Worm (Caenorhabditis elegans) whole organism, midembryonic: ENCODE measurements around the gene thk-1.

Source experiments
- T22C8.4 ChIP-seq: fragments of 200-800 bp; sonication (Bioruptor generic); IDR thresholded peaks from 2 replicates; pipeline ENCODE4 v1.3.6; 2022; ENCODE audit warnings: missing genetic modification characterization, missing compliant biosample characterization
- klf-2 ChIP-seq: fragments of 200-800 bp; sonication (Bioruptor generic); conservative IDR thresholded peaks from 2 replicates; pipeline ENCODE4 v1.3.6; 2022; ENCODE audit warnings: missing genetic modification reagents, missing genetic modification characterization, missing compliant biosample characterization
- med-1 ChIP-seq: sonication (generic microtip); optimal IDR thresholded peaks from 2 replicates; lab custom pipeline; 2017; ENCODE audit warnings: missing genetic modification characterization, mild to moderate bottlenecking, missing compliant biosample characterization, antibody characterized with exemption, missing genetic modification reagents; ENCODE audit not compliant: insufficient read depth
- ref-1 ChIP-seq: fragments of 200-800 bp; sonication (Bioruptor generic); conservative IDR thresholded peaks from 2 replicates; pipeline ENCODE4 v1.3.6; 2022; ENCODE audit warnings: missing genetic modification reagents, missing genetic modification characterization, missing compliant biosample characterization
- tab-1 ChIP-seq: fragments of 200-800 bp; sonication (Bioruptor generic); IDR thresholded peaks from 2 replicates; pipeline ENCODE4 v1.3.6; 2022; ENCODE audit warnings: missing genetic modification characterization, missing compliant biosample characterization

ce11 chrIV:10304383-10304782 lies 23.0 kb upstream of the thk-1 start:
- no peak for TF ChIP-seq med-1 (GFP tag; lab: Kevin White, UChicago)
- TF ChIP-seq T22C8.4 (GFP tag; lab: Robert Waterston, UW) = no peak
- no peak for TF ChIP-seq tab-1 (GFP tag; lab: Robert Waterston, UW)
- no peak for TF ChIP-seq ref-1 (GFP tag; lab: Robert Waterston, UW)
- no peak for TF ChIP-seq klf-2 (GFP tag; lab: Robert Waterston, UW)
